Fruit fly (Drosophila melanogaster): Measurements from ENCODE around the gene Mrp5.

Mrp5 gene

DNA sequence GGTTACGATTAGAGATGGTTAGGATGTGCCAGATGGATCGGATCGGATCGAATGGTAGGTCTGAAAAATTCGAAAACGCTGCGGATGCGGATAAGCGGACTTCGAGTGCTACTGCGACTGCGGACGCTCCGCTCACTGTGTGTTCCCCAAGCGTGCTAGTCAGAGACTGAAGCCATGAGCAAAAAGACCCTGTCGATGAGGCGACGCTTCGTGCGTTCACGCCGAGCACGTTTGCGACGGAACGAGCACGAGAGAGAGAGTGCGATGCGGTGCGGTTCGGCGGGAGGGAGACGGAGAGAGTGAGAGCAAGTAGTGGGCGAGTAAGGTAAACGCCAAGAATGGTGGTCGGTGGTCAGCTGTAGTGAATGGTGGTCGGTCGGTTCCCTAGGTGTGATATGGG is 38.8 kb downstream of the Mrp5 start, which contains the start of gene bnl (continued):
- TF ChIP-seq CG7368 (GFP tag; optimal IDR thresholded peaks at IDR 0.05) (peak; percentile 52), CG11294 (GFP tag; IDR thresholded peaks at IDR 0.05) (no peak; the same call in 1 of the 2 replicates), salr (GFP tag; optimal IDR thresholded peaks at IDR 0.05) (peak in 1 of 2 experiments; percentile 22), Hr4 (GFP tag; optimal IDR thresholded peaks at IDR 0.05) (no peak), CG6808 (GFP tag; optimal IDR thresholded peaks at IDR 0.05) (no peak), Eip78C (GFP tag) (peak; percentile 82), OdsH (GFP tag; optimal IDR thresholded peaks at IDR 0.05) (peak; percentile 6), Ets96B (tag; optimal IDR thresholded peaks at IDR 0.05) (no peak), CG3032 (tag; optimal IDR thresholded peaks at IDR 0.05) (no peak), CG9139 (GFP tag; optimal IDR thresholded peaks at IDR 0.05) (peak; percentile 64), Gug (GFP tag; IDR thresholded peaks at IDR 0.05) (0 out of 2 replicates have a peak, but pooled peaks have one; percentile 16), CG8319 (GFP tag; optimal IDR thresholded peaks at IDR 0.05) (no peak), Hr38 (GFP tag; optimal IDR thresholded peaks at IDR 0.05) (no peak), svp (GFP tag) (peak; percentile 80), net (GFP tag; optimal IDR thresholded peaks at IDR 0.05) (peak; percentile 68), CG6854 (GFP tag; optimal IDR thresholded peaks at IDR 0.05) (no peak), fkh (GFP tag; optimal IDR thresholded peaks at IDR 0.05) (peak; percentile 57), Eip75B (GFP tag; optimal IDR thresholded peaks at IDR 0.05) (peak; percentile 20), CG10669 (GFP tag; optimal IDR thresholded peaks at IDR 0.05) (peak; percentile 45), fd59A (GFP tag; optimal IDR thresholded peaks at IDR 0.05) (no peak), CG8632 (GFP tag; optimal IDR thresholded peaks at IDR 0.05) (peak; percentile 18), CG3919 (GFP tag; optimal IDR thresholded peaks at IDR 0.05) (peak; percentile 67), pdm3 (GFP tag; optimal IDR thresholded peaks at IDR 0.05) (peak; percentile 28), CG11902 (GFP tag; optimal IDR thresholded peaks at IDR 0.05) (no peak), lz (GFP tag; optimal IDR thresholded peaks at IDR 0.05) (no peak), Sox15 (GFP tag; optimal IDR thresholded peaks at IDR 0.05) (no peak), CG11762 (GFP tag; optimal IDR thresholded peaks at IDR 0.05; ENCODE audit: insufficient read depth) (peak; percentile 6), CG4318 (GFP tag; optimal IDR thresholded peaks at IDR 0.05) (no peak), CG31627 (GFP tag; optimal IDR thresholded peaks at IDR 0.05) (no peak), CG6276 (GFP tag; optimal IDR thresholded peaks at IDR 0.05) (peak; percentile 54), vri (GFP tag; optimal IDR thresholded peaks at IDR 0.05) (peak; percentile 51), CG6163 (GFP tag; IDR thresholded peaks at IDR 0.05) (peak; percentile 80), spab (GFP tag; optimal IDR thresholded peaks at IDR 0.05) (no peak), Met (GFP tag; optimal IDR thresholded peaks at IDR 0.05) (peak; percentile 35), achi (GFP tag; optimal IDR thresholded peaks at IDR 0.05) (peak; percentile 42)

DNA sequence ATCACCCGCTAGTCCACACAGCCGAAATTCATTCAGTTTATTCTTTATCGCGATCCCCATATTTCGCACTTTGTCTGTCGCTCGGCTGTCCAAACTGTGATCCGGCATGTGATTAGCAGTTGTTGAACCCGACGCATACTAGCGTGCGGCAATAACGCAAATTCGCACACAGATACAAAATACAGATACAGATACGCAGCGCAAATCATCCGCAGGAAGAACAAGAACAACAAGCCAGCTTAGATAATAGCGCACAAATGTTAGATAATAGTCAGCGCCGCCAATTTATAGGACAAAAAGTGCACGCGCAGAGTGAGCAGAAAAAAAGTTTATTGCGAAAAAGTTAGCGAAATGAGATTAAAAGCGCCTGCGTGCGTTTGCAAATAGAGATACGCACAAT is 40.5 kb downstream of the Mrp5 start:
- TF ChIP-seq CG3032 (tag; optimal IDR thresholded peaks at IDR 0.05) (no peak), Ets21C (GFP tag; optimal IDR thresholded peaks at IDR 0.05) (no peak), vri (GFP tag; optimal IDR thresholded peaks at IDR 0.05) (peak; percentile 83), salr (GFP tag; optimal IDR thresholded peaks at IDR 0.05) (no peak), OdsH (GFP tag; optimal IDR thresholded peaks at IDR 0.05) (no peak), CG10631 (GFP tag; optimal IDR thresholded peaks at IDR 0.05) (no peak), Hr38 (GFP tag; optimal IDR thresholded peaks at IDR 0.05) (no peak), fd85E (GFP tag; optimal IDR thresholded peaks at IDR 0.05) (no peak)

DNA sequence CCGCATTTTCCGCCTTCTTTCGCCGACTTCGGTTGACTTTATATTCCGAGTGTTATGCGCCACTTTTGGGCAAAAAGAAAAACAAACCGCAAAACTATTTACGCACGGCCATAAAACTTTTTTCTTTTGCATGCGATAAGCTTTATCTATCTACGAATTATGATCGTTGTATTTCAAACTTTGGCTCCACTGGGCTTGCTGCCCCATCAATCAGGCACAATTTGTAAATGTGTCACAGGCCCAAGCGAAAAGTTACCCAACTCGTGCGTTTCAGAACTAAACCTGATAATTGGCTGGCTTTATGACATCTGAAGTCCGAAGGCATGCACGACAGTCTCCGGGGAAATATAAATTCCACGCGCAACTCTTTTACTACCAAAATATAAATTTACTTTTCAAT is 41.5 kb downstream of the Mrp5 start:
- TF ChIP-seq CG32006 (GFP tag; optimal IDR thresholded peaks at IDR 0.05) (no peak), Smox (GFP tag; optimal IDR thresholded peaks at IDR 0.05) (no peak), CG8632 (GFP tag; optimal IDR thresholded peaks at IDR 0.05) (no peak), Ets96B (tag; optimal IDR thresholded peaks at IDR 0.05) (no peak), Hr38 (GFP tag; optimal IDR thresholded peaks at IDR 0.05) (no peak), CG10631 (GFP tag; optimal IDR thresholded peaks at IDR 0.05) (no peak), Gug (GFP tag; IDR thresholded peaks at IDR 0.05) (no peak), spab (GFP tag; optimal IDR thresholded peaks at IDR 0.05) (no peak), eg (GFP tag; IDR thresholded peaks at IDR 0.05) (no peak), CG7368 (GFP tag; optimal IDR thresholded peaks at IDR 0.05) (no peak), Met (GFP tag; optimal IDR thresholded peaks at IDR 0.05) (no peak), CG6276 (GFP tag; optimal IDR thresholded peaks at IDR 0.05) (no peak)
